Fruit fly (Drosophila melanogaster): ENCODE results near the gene Ttc1.

DNA sequence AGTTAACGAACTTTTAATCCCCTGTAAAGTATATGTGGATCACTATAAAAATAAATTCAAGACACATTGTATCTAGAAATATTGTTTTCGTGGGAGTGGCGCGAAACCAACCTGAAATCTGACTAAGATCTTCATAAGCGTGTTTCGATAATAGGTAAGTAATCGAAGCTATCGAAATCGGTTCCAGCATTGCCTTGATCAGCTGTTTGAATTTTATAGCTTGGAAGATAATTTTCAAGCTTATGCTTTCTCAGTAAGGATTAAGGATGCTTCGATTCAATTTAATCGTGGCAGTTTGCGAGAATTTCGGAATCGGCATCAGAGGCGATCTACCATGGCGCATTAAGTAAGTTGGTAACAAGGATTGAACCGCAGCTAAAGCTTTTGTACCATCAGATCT is 38.2 kb upstream of the Ttc1 start, which contains the start of gene Dhfr:
- TF ChIP-seq CG7101 (tag; optimal IDR thresholded peaks at IDR 0.05) (no peak), CG7045 (GFP tag; optimal IDR thresholded peaks at IDR 0.05) (no peak), CG14711 (tag; optimal IDR thresholded peaks at IDR 0.05) (no peak)

Data from whole organism, adult.